Worm (Caenorhabditis elegans) whole organism, early embryonic: ENCODE data around the gene srh-295.

Source experiments
- B0310.2 ChIP-seq: sonication (generic microtip); optimal IDR thresholded peaks from 2 replicates; lab custom pipeline; 2016; ENCODE audit warnings: mild to moderate bottlenecking, missing genetic modification characterization, missing compliant biosample characterization
- F13C5.2 ChIP-seq: sonication (generic microtip); optimal IDR thresholded peaks from 2 replicates; lab custom pipeline; 2017; ENCODE audit warnings: mild to moderate bottlenecking, missing genetic modification characterization, inconsistent platforms, missing compliant biosample characterization
- aly-1 ChIP-seq: sonication (generic microtip); optimal IDR thresholded peaks from 2 replicates; lab custom pipeline; 2016; ENCODE audit warnings: missing genetic modification characterization, missing compliant biosample characterization
- ama-1 ChIP-seq: fragments of 150-350 bp; optimal IDR thresholded peaks from 2 replicates; lab custom pipeline; 2014
- ceh-13 ChIP-seq: fragments of 200-800 bp; sonication (Bioruptor generic); optimal IDR thresholded peaks from 2 replicates; lab custom pipeline; 2018; ENCODE audit warnings: mild to moderate bottlenecking, missing genetic modification characterization, missing compliant biosample characterization
- ceh-36 ChIP-seq: sonication (generic microtip); optimal IDR thresholded peaks from 2 replicates; lab custom pipeline; 2016; ENCODE audit warnings: missing genetic modification characterization, inconsistent platforms, missing compliant biosample characterization
- ets-7 ChIP-seq: sonication (generic microtip); optimal IDR thresholded peaks from 2 replicates; lab custom pipeline; 2016; ENCODE audit warnings: missing genotype, missing genetic modification characterization, missing compliant biosample characterization
- flt-1 ChIP-seq: fragments of 200-800 bp; sonication (Bioruptor generic); IDR thresholded peaks from 2 replicates; pipeline ENCODE4 v1.3.6; 2022; ENCODE audit warnings: missing genetic modification characterization, missing compliant biosample characterization
- hmbx-1 ChIP-seq: sonication (generic microtip); optimal IDR thresholded peaks from 2 replicates; lab custom pipeline; 2016; ENCODE audit warnings: mild to moderate bottlenecking, missing genetic modification characterization, missing compliant biosample characterization
- hmg-4 ChIP-seq: fragments of 200-800 bp; sonication (Bioruptor generic); optimal IDR thresholded peaks from 2 replicates; lab custom pipeline; 2018; ENCODE audit warnings: mild to moderate bottlenecking, missing genetic modification characterization, missing compliant biosample characterization
- hnd-1 ChIP-seq: sonication (generic microtip); optimal IDR thresholded peaks from 2 replicates; lab custom pipeline; 2016; ENCODE audit warnings: missing genetic modification characterization, missing compliant biosample characterization
- pes-1 ChIP-seq: fragments of 200-800 bp; sonication (Bioruptor generic); IDR thresholded peaks from 2 replicates; pipeline ENCODE4 v1.3.6; 2022; ENCODE audit warnings: missing genetic modification reagents, missing genetic modification characterization, missing compliant biosample characterization
- scrt-1 ChIP-seq: fragments of 200-800 bp; sonication (Bioruptor generic); IDR thresholded peaks from 2 replicates; pipeline ENCODE4 v1.3.6; 2022; ENCODE audit warnings: missing genetic modification characterization, missing compliant biosample characterization
- sea-1 ChIP-seq: fragments of 200-800 bp; sonication (Bioruptor generic); conservative IDR thresholded peaks from 2 replicates; pipeline ENCODE4 v1.3.6; 2022; ENCODE audit warnings: missing genetic modification characterization, missing compliant biosample characterization
- tbx-11 ChIP-seq: fragments of 200-800 bp; sonication (Bioruptor generic); IDR thresholded peaks from 2 replicates; pipeline ENCODE4 v1.3.6; 2022; ENCODE audit warnings: missing genetic modification characterization, missing compliant biosample characterization
- tbx-37 ChIP-seq: fragments of 200-800 bp; sonication (Bioruptor generic); conservative IDR thresholded peaks from 2 replicates; pipeline ENCODE4 v1.3.6; 2022; ENCODE audit warnings: missing genetic modification reagents, missing genetic modification characterization, missing compliant biosample characterization
- tra-4 ChIP-seq: sonication (generic microtip); optimal IDR thresholded peaks from 2 replicates; lab custom pipeline; 2017; ENCODE audit warnings: missing genetic modification characterization, missing compliant biosample characterization

Gene srh-295

DNA sequence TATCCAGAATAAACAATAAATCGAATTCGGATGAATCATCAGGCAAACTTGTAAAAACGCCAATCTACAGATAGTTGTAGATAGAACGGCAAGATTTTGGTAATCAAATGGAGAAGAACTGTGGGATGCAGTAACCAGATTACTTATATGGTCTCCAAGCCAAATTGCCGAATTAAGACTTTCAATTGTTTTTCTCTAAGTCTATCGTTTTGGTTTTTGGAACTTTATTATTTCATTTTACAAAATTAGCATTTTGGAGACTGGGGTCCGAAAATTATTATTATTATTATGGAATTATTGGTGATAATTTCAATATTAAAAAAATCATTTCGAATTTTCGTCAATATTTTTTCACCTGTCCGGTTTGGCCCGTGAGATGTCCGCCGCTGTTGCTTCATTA lies 8.9 kb downstream of the srh-295 start, which contains the start of gene clec-228:
clec-228 (minus strand) TSS at position 101 of the 400 bp plus-strand sequence.
- TF ChIP-seq ama-1 (no peak), hnd-1 (no peak), F13C5.2 (tag; lab: Kevin White, UChicago) (no peak)

DNA sequence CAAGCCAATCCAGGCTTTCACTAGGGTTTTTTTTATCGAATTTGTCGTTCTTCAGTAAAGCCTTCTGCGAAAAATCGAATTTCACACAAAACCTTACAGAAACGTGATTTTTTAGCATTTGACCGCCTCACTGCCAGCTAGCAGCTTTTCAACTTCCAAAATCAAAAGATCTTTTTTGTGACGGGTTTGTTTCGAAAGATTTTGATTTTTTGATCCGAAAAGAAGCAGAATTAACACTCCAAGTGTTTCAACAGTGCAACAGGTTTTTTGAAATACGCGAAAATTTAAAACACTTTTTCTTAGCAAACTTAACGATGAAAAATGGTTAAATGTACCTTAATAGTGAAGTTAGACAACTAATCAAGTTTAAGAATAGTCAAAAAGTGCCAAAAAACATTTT lies 11.0 kb downstream of the srh-295 start, which contains the start of gene clec-229:
clec-229 (minus strand) TSS at position 101 of the 400 bp plus-strand sequence.
- TF ChIP-seq scrt-1 (GFP tag; lab: Robert Waterston, UW) (no peak), flt-1 (no peak), B0310.2 (tag; lab: Kevin White, UChicago) (no peak), ceh-13 (GFP tag; lab: Kevin White, UChicago) (no peak), F13C5.2 (tag; lab: Kevin White, UChicago) (no peak), hmbx-1 (tag; lab: Kevin White, UChicago) (no peak), hmg-4 (GFP tag; lab: Kevin White, UChicago) (no peak), aly-1 (no peak), tbx-11 (GFP tag; lab: Robert Waterston, UW) (no peak), tra-4 (tag; lab: Kevin White, UChicago) (no peak), ceh-36 (no peak), sea-1 (GFP tag; lab: Robert Waterston, UW) (no peak), hnd-1 (no peak), ama-1 (no peak), tbx-37 (GFP tag; lab: Robert Waterston, UW) (no peak), ets-7 (tag; lab: Kevin White, UChicago) (no peak), pes-1 (GFP tag; lab: Robert Waterston, UW) (no peak)

DNA sequence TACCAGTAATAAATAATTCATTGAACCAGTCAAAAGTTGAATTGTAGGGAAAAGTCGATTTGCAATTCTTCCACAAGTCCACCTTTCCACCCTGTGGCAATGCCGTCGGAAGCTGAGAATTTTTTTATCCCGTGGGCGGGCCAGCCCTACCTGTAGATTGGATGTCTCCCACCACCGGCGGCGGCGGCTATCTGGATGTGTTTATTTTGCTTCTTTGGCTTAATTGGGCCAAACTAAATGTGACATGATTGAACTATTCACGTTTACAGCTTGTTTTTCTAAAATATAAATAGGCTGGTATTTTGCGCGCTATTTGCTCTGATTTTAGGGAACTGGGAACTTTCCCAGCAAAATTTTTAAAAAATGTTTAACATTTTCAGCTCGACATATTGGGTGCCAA lies 14.1 kb downstream of the srh-295 start, which contains the start of gene wrt-8:
wrt-8 (minus strand) TSS at position 101 of the 400 bp plus-strand sequence.
- TF ChIP-seq scrt-1 (GFP tag; lab: Robert Waterston, UW): no peak
- no peak for TF ChIP-seq ets-7 (tag; lab: Kevin White, UChicago)
- no peak for TF ChIP-seq F13C5.2 (tag; lab: Kevin White, UChicago)
- TF ChIP-seq B0310.2 (tag; lab: Kevin White, UChicago): no peak
- no peak for TF ChIP-seq ceh-13 (GFP tag; lab: Kevin White, UChicago)
- no peak for TF ChIP-seq aly-1
- TF ChIP-seq tbx-11 (GFP tag; lab: Robert Waterston, UW): no peak
- TF ChIP-seq tra-4 (tag; lab: Kevin White, UChicago): no peak
- TF ChIP-seq tbx-37 (GFP tag; lab: Robert Waterston, UW): no peak
- no peak for TF ChIP-seq pes-1 (GFP tag; lab: Robert Waterston, UW)

DNA sequence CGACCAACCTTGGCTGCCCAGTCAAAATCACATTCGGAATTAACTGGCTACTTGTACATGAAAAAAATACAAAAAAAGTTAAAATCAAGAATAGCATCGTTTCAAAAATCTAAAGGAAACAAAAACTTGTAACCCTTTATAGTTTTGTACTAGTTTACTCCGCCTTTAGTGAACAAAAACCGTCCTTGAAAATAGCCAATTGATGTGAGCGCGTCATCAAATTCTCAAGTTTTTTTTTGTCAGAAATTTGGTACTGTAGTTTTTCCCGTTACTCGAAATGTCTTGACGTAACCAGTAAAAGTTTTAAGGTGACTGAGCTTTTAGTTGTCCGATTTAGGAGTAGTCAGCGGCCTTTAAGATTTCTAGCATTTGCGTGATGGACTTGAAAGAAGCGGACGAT lies 16.9 kb downstream of the srh-295 start, which contains the start of gene C29F3.3:
C29F3.3 (minus strand) TSS at position 101 of the 400 bp plus-strand sequence.
- TF ChIP-seq tra-4 (tag; lab: Kevin White, UChicago) (no peak), tbx-11 (GFP tag; lab: Robert Waterston, UW) (no peak), sea-1 (GFP tag; lab: Robert Waterston, UW) (no peak), aly-1 (no peak), hmbx-1 (tag; lab: Kevin White, UChicago) (no peak), hmg-4 (GFP tag; lab: Kevin White, UChicago) (no peak), B0310.2 (tag; lab: Kevin White, UChicago) (no peak), scrt-1 (GFP tag; lab: Robert Waterston, UW) (no peak), tbx-37 (GFP tag; lab: Robert Waterston, UW) (no peak), ama-1 (no peak), flt-1 (no peak), F13C5.2 (tag; lab: Kevin White, UChicago) (no peak), pes-1 (GFP tag; lab: Robert Waterston, UW) (no peak), ceh-13 (GFP tag; lab: Kevin White, UChicago) (no peak), hnd-1 (no peak)

DNA sequence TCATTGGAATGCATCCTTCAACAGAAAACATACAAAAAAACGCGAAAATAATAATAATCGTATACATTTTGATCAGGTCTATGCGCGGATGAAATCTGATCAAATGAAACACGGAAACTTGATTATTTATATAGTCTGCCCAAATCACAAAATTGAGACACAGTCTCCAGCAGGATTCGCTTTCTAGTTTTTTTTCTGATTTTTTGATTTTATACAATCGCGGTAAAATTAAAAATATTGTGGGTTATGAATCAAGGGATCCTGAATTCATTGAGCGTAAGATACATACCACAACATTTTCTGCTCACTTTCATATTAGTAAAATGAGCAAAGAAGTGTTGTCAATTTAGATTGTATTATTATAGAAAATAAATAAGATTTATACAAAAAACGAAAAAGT lies 18.6 kb downstream of the srh-295 start, which contains the start of gene clec-230:
clec-230 (minus strand) TSS at position 101 of the 400 bp plus-strand sequence.
- TF ChIP-seq ets-7 (tag; lab: Kevin White, UChicago) (no peak), hnd-1 (no peak), hmg-4 (GFP tag; lab: Kevin White, UChicago) (no peak), ama-1 (no peak), sea-1 (GFP tag; lab: Robert Waterston, UW) (no peak), F13C5.2 (tag; lab: Kevin White, UChicago) (no peak), tbx-11 (GFP tag; lab: Robert Waterston, UW) (no peak), B0310.2 (tag; lab: Kevin White, UChicago) (no peak), hmbx-1 (tag; lab: Kevin White, UChicago) (no peak), flt-1 (no peak), scrt-1 (GFP tag; lab: Robert Waterston, UW) (no peak), tbx-37 (GFP tag; lab: Robert Waterston, UW) (no peak), aly-1 (no peak), ceh-36 (no peak), tra-4 (tag; lab: Kevin White, UChicago) (no peak), ceh-13 (GFP tag; lab: Kevin White, UChicago) (no peak), pes-1 (GFP tag; lab: Robert Waterston, UW) (no peak)

DNA sequence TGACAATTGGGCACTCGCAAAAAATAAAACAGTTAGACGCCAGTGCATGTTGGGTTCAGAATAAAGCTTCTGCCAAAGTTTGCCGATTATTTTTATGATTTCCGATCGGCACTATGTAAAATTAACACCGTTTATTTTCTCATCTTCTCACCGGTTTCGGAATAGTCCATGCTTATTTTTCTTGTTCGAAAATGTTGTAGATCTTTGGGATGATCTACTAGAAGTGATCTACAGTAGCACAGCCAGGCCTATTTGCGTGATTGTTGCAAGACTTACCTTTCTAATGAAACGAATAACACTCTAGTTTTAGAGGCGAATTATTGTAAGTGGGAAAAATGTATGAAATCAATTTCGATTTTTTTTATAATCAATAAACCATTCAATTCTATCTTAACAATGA lies 20.2 kb downstream of the srh-295 start, which contains the start of gene clec-231:
clec-231 (minus strand) TSS at position 101 of the 400 bp plus-strand sequence.
- TF ChIP-seq sea-1 (GFP tag; lab: Robert Waterston, UW) (no peak), tra-4 (tag; lab: Kevin White, UChicago) (no peak), ama-1 (no peak), F13C5.2 (tag; lab: Kevin White, UChicago) (no peak), hmg-4 (GFP tag; lab: Kevin White, UChicago) (no peak), tbx-37 (GFP tag; lab: Robert Waterston, UW) (no peak), flt-1 (no peak), hmbx-1 (tag; lab: Kevin White, UChicago) (no peak), aly-1 (no peak), hnd-1 (no peak), B0310.2 (tag; lab: Kevin White, UChicago) (no peak), ceh-13 (GFP tag; lab: Kevin White, UChicago) (no peak), ets-7 (tag; lab: Kevin White, UChicago) (no peak), tbx-11 (GFP tag; lab: Robert Waterston, UW) (no peak)

DNA sequence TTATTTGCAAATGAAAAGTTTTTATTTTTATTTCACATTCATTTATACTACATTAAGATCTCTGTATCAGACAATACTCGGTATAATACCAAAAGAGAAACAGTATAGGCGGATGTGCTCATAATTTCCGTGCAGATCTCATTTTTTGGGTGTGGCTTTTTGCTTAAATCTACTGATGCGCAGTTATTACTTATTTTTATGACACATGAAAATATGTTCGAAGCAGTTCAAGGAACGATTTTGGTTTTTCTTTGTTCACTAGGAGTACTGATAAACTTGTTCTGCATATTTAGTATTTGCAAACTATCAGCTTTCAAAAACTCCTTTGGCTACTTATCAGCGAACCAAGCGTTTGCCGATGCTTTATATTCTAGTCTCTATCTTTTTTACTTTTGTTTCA lies 22.0 kb downstream of the srh-295 start, which contains the start of gene srx-58:
srx-58 (plus strand) TSS at position 301 of the 400 bp plus-strand sequence.
- no peak for TF ChIP-seq flt-1
- TF ChIP-seq sea-1 (GFP tag; lab: Robert Waterston, UW): no peak
